Worm (Caenorhabditis elegans): Measurements from ENCODE around the gene abch-1.

- TF ChIP-seq ceh-13 (GFP tag; optimal IDR thresholded peaks at IDR 0.05) = no peak
- no peak for TF ChIP-seq hnd-1 (tag; optimal IDR thresholded peaks at IDR 0.05)
- no peak for TF ChIP-seq tbx-11 (GFP tag; IDR thresholded peaks at IDR 0.05)
- TF ChIP-seq flt-1 (GFP tag; IDR thresholded peaks at IDR 0.05) = no peak
- TF ChIP-seq ama-1 (optimal IDR thresholded peaks at IDR 0.05) = no peak
Observed at ce11 chrII:6568707-6569106, 37.3 kb upstream of the abch-1 start, which contains the start of gene sra-27.

All from whole organism, early embryonic.